Fruit fly (Drosophila melanogaster) whole organism, prepupa: Measurements from ENCODE around the gene Ran.

Source experiments
- Blimp-1 ChIP-seq: fragments of 200-800 bp; sonication (Bioruptor generic); optimal IDR thresholded peaks from 3 replicates; lab custom pipeline; 2017; ENCODE audit warnings: missing biosample characterization, missing genetic modification characterization, mild to moderate bottlenecking, moderate library complexity, missing genetic modification reagents
- CG10631 ChIP-seq: fragments of 200-800 bp; sonication (Bioruptor generic); optimal IDR thresholded peaks from 2 replicates; lab custom pipeline; 2016; ENCODE audit warnings: missing biosample characterization, missing genetic modification characterization
- CG10669 ChIP-seq: fragments of 200-800 bp; sonication (Bioruptor generic); optimal IDR thresholded peaks from 3 replicates; lab custom pipeline; 2018; ENCODE audit warnings: missing biosample characterization, mild to moderate bottlenecking, missing genetic modification characterization, moderate library complexity
- CG11902 ChIP-seq: fragments of 200-800 bp; sonication (Bioruptor generic); optimal IDR thresholded peaks from 3 replicates; lab custom pipeline; 2016; ENCODE audit warnings: missing biosample characterization, missing genetic modification characterization
- CG15336 ChIP-seq: fragments of 200-800 bp; sonication (Bioruptor generic); IDR thresholded peaks from 2 replicates; pipeline ENCODE4 v1.3.6; 2022; ENCODE audit warnings: missing biosample characterization, missing genetic modification characterization
- CG1621 ChIP-seq: fragments of 200-800 bp; sonication (Bioruptor generic); optimal IDR thresholded peaks from 3 replicates; lab custom pipeline; 2018; ENCODE audit warnings: missing biosample characterization, mild to moderate bottlenecking, missing genetic modification characterization
- CG16779 ChIP-seq: fragments of 200-800 bp; sonication (Bioruptor generic); optimal IDR thresholded peaks from 3 replicates; lab custom pipeline; 2017; ENCODE audit warnings: missing biosample characterization, mild to moderate bottlenecking, missing genetic modification characterization
- CG3032 ChIP-seq: fragments of 200-800 bp; optimal IDR thresholded peaks from 2 replicates; lab custom pipeline; 2019; ENCODE audit warnings: missing biosample characterization, mild to moderate bottlenecking, missing genetic modification characterization, moderate library complexity
- CG32006 ChIP-seq: fragments of 200-800 bp; sonication (Bioruptor generic); optimal IDR thresholded peaks from 3 replicates; lab custom pipeline; 2017; ENCODE audit warnings: missing biosample characterization, mild to moderate bottlenecking, missing genetic modification characterization
- CG3919 ChIP-seq: fragments of 200-800 bp; sonication (Bioruptor generic); optimal IDR thresholded peaks from 3 replicates; lab custom pipeline; 2016; ENCODE audit warnings: missing biosample characterization, missing genetic modification characterization
- CG4318 ChIP-seq: fragments of 200-800 bp; sonication (Bioruptor generic); optimal IDR thresholded peaks from 3 replicates; lab custom pipeline; 2017; ENCODE audit warnings: missing biosample characterization, mild to moderate bottlenecking, missing genetic modification characterization
- CG6163 ChIP-seq: fragments of 200-800 bp; sonication (Bioruptor generic); IDR thresholded peaks from 3 replicates; pipeline ENCODE4 v1.3.6; 2022; ENCODE audit warnings: missing biosample characterization, missing genetic modification characterization
- CG6276 ChIP-seq: fragments of 200-800 bp; sonication (Bioruptor generic); optimal IDR thresholded peaks from 2 replicates; lab custom pipeline; 2017; ENCODE audit warnings: missing biosample characterization, mild to moderate bottlenecking, missing genetic modification characterization
- CG6808 ChIP-seq: fragments of 200-800 bp; sonication (Bioruptor generic); optimal IDR thresholded peaks from 3 replicates; lab custom pipeline; 2017; ENCODE audit warnings: missing biosample characterization, missing genetic modification characterization, mild to moderate bottlenecking, moderate library complexity, missing genetic modification reagents
- CG6854 ChIP-seq: fragments of 200-800 bp; sonication (Bioruptor generic); optimal IDR thresholded peaks from 2 replicates; lab custom pipeline; 2017; ENCODE audit warnings: missing biosample characterization, mild to moderate bottlenecking, missing genetic modification characterization
- CG8119 ChIP-seq: fragments of 200-800 bp; sonication (Bioruptor generic); IDR thresholded peaks from 3 replicates; pipeline ENCODE4 v1.3.6; 2022; ENCODE audit warnings: missing biosample characterization, missing genetic modification characterization
- CG8319 ChIP-seq: fragments of 200-800 bp; sonication (Bioruptor generic); optimal IDR thresholded peaks from 3 replicates; lab custom pipeline; 2016; ENCODE audit warnings: missing biosample characterization, missing genetic modification characterization
- CG8632 ChIP-seq: fragments of 200-800 bp; sonication (Bioruptor generic); optimal IDR thresholded peaks from 3 replicates; lab custom pipeline; 2016; ENCODE audit warnings: missing biosample characterization, missing genetic modification characterization
- CG9139 ChIP-seq: fragments of 200-800 bp; sonication (Bioruptor generic); optimal IDR thresholded peaks from 3 replicates; lab custom pipeline; 2017; ENCODE audit warnings: missing biosample characterization, mild to moderate bottlenecking, missing genetic modification characterization
- Eip78C ChIP-seq: fragments of 200-800 bp; sonication (Bioruptor generic); peaks from one replicate; lab custom pipeline; 2016; ENCODE audit warnings: missing biosample characterization, missing genetic modification characterization
- Ets96B ChIP-seq: fragments of 200-800 bp; optimal IDR thresholded peaks from 2 replicates; lab custom pipeline; 2019; ENCODE audit warnings: missing biosample characterization, mild to moderate bottlenecking, missing genetic modification characterization, moderate library complexity
- Hr39 ChIP-seq: fragments of 200-800 bp; sonication (Bioruptor generic); optimal IDR thresholded peaks from 2 replicates; lab custom pipeline; 2016; ENCODE audit warnings: missing biosample characterization, missing genetic modification characterization
- Hr4 ChIP-seq: fragments of 200-800 bp; sonication (Bioruptor generic); optimal IDR thresholded peaks from 3 replicates; lab custom pipeline; 2016; ENCODE audit warnings: missing biosample characterization, missing genetic modification characterization
- Met ChIP-seq: fragments of 200-800 bp; sonication (Bioruptor generic); optimal IDR thresholded peaks from 3 replicates; lab custom pipeline; 2016; ENCODE audit warnings: missing biosample characterization, missing genetic modification characterization
- OdsH ChIP-seq: fragments of 200-800 bp; sonication (Bioruptor generic); optimal IDR thresholded peaks from 3 replicates; lab custom pipeline; 2016; ENCODE audit warnings: missing biosample characterization, missing genetic modification characterization
- Sox102F ChIP-seq: fragments of 200-800 bp; sonication (Bioruptor generic); optimal IDR thresholded peaks from 2 replicates; lab custom pipeline; 2016; ENCODE audit warnings: missing biosample characterization, mild to moderate bottlenecking, missing genetic modification characterization
- Sox14 ChIP-seq: fragments of 200-800 bp; sonication (Bioruptor generic); optimal IDR thresholded peaks from 3 replicates; lab custom pipeline; 2016; ENCODE audit warnings: missing biosample characterization, missing genetic modification characterization
- Sox15 ChIP-seq: fragments of 200-800 bp; sonication (Bioruptor generic); optimal IDR thresholded peaks from 3 replicates; lab custom pipeline; 2016; ENCODE audit warnings: missing biosample characterization, missing genetic modification characterization
- achi ChIP-seq: fragments of 200-800 bp; sonication (Bioruptor generic); optimal IDR thresholded peaks from 3 replicates; lab custom pipeline; 2016; ENCODE audit warnings: missing biosample characterization, missing genetic modification characterization
- acj6 ChIP-seq: fragments of 200-800 bp; sonication (Bioruptor generic); optimal IDR thresholded peaks from 3 replicates; lab custom pipeline; 2016; ENCODE audit warnings: missing biosample characterization, missing genetic modification characterization
- cyc ChIP-seq: fragments of 200-800 bp; sonication (Bioruptor generic); optimal IDR thresholded peaks from 3 replicates; lab custom pipeline; 2016; ENCODE audit warnings: missing biosample characterization, missing genetic modification characterization
- eg ChIP-seq: fragments of 200-800 bp; sonication (Bioruptor generic); IDR thresholded peaks from 3 replicates; pipeline ENCODE4 v1.3.6; 2022; ENCODE audit warnings: missing biosample characterization, missing genetic modification characterization
- esn ChIP-seq: fragments of 200-800 bp; sonication (Bioruptor generic); optimal IDR thresholded peaks from 2 replicates; lab custom pipeline; 2016; ENCODE audit warnings: missing biosample characterization, mild to moderate bottlenecking, missing genetic modification characterization, moderate library complexity
- fkh ChIP-seq: fragments of 200-800 bp; sonication (Bioruptor generic); optimal IDR thresholded peaks from 3 replicates; lab custom pipeline; 2017; ENCODE audit warnings: missing biosample characterization, mild to moderate bottlenecking, missing genetic modification characterization, moderate library complexity
- lz ChIP-seq: fragments of 200-800 bp; sonication (Bioruptor generic); optimal IDR thresholded peaks from 3 replicates; lab custom pipeline; 2016; ENCODE audit warnings: missing biosample characterization, missing genetic modification characterization
- salr ChIP-seq, 2 experiments: fragments of 200-800 bp; sonication (Bioruptor generic); optimal IDR thresholded peaks; 3 replicates each; lab custom pipeline; 2016 to 2018; ENCODE audit warnings: missing biosample characterization in 2 of 2, missing genetic modification characterization in 2 of 2, mild to moderate bottlenecking in 1 of 2
- topi ChIP-seq: fragments of 200-800 bp; sonication (Bioruptor generic); optimal IDR thresholded peaks from 3 replicates; lab custom pipeline; 2016; ENCODE audit warnings: missing biosample characterization, missing genetic modification characterization
- vri ChIP-seq: fragments of 200-800 bp; sonication (Bioruptor generic); optimal IDR thresholded peaks from 3 replicates; lab custom pipeline; 2016; ENCODE audit warnings: missing biosample characterization, mild to moderate bottlenecking, missing genetic modification characterization

The Ran gene

DNA sequence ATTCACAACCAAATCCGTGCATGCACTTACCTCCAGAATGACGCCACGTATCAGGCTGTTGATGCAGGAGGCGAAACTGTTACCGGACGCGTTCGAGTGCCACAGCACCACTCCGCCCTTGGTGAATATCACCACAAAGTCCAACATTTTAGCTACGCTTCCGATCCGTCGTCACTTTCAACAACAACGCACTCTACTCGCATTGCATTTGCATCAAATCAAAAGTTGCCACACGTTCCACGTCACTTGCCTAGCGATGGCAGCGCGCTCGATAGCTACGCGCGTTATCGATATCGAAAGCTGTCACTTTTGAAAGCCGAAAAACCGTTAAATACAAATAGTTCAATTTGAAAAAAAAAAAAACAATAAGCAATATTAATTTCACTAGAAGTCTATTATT is 19.7 kb downstream of the Ran start, which contains the start of gene SrpRalpha:
SrpRalpha (minus strand) TSS at position 260 of the 400 bp plus-strand sequence.
- no peak for TF ChIP-seq Sox15 (GFP tag; lab: Kevin White, UChicago)
- TF ChIP-seq Hr4 (GFP tag; lab: Kevin White, UChicago), result no peak
- no peak for TF ChIP-seq Sox14 (GFP tag; lab: Kevin White, UChicago)
- TF ChIP-seq CG1621, result no peak
- no peak for TF ChIP-seq CG9139 (GFP tag; lab: Kevin White, UChicago)
- TF ChIP-seq Met (GFP tag; lab: Kevin White, UChicago), result no peak
- TF ChIP-seq CG3919 (GFP tag; lab: Kevin White, UChicago), result no peak
- TF ChIP-seq esn, result peak; percentile 1
- TF ChIP-seq achi (GFP tag; lab: Kevin White, UChicago), result peak; percentile 99
- TF ChIP-seq fkh (GFP tag; lab: Kevin White, UChicago), result no peak
- TF ChIP-seq CG8119, result no peak
- no peak for TF ChIP-seq CG4318 (GFP tag; lab: Kevin White, UChicago)
- TF ChIP-seq CG16779, result no peak
- TF ChIP-seq Hr39 (GFP tag; lab: Kevin White, UChicago), result no peak
- TF ChIP-seq CG6163 (GFP tag; lab: Robert Waterston, UW), result no peak
- TF ChIP-seq CG15336 (GFP tag; lab: Robert Waterston, UW), result 0 out of 2 replicates have a peak, but pooled peaks have one; percentile 15
- TF ChIP-seq CG6276, result no peak
- TF ChIP-seq Blimp-1 (GFP tag; lab: Kevin White, UChicago), result no peak
- no peak for TF ChIP-seq lz (GFP tag; lab: Kevin White, UChicago)
- TF ChIP-seq acj6, result no peak
- no peak for TF ChIP-seq CG10631 (GFP tag; lab: Kevin White, UChicago)
- TF ChIP-seq eg, result no peak
- no peak for TF ChIP-seq CG11902
- TF ChIP-seq OdsH (GFP tag; lab: Kevin White, UChicago), result no peak
- no peak for TF ChIP-seq Ets96B (tag; lab: Kevin White, UChicago)

DNA sequence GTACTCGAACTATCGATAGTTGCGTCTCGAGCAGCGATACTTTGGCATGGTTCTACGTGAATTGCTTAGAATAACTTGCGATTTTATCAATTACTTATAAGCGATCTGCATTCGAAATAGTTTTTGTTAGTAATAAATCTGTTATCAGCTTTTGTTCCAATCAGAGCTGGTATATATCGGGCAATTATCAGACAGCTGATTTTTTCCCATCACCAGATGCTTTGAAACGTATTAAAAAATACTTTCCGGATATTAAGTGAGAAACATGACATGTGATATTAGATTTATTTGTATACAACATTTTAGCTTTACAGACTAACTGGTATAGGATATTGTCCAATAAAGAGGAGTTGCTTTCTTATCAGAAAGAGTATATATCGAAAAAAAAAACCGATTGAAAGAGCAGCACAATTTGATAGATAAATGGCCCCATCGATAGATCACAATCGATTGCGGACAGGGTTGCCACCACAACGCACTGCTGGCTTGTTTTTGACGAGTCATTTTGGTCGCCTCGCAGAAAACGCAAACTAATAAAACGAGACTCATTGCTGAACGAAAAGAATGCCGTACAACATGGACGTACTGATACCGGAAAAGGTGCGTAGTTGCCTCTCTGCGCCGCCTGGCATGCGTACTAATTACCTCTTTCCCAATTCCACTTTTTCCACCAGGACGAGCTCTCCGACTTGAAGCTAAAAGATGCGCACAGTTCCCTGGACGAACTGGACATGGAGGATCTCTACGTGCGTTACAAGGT is 23.6 kb downstream of the Ran start, which contains the start of gene Rpt3:
Rpt3 (plus strand) TSS at position 353 of the 760 bp plus-strand sequence.
- no peak for TF ChIP-seq CG16779
- TF ChIP-seq CG3032 (tag; lab: Kevin White, UChicago), result peak; percentile 5
- TF ChIP-seq CG1621, result no peak
- TF ChIP-seq cyc (GFP tag; lab: Kevin White, UChicago), result peak; percentile 1
- no peak for TF ChIP-seq vri
- TF ChIP-seq OdsH (GFP tag; lab: Kevin White, UChicago), result no peak
- no peak for TF ChIP-seq salr (GFP tag; optimal IDR thresholded peaks at IDR 0.05; lab: Kevin White, UChicago)
- no peak for TF ChIP-seq CG32006 (GFP tag; lab: Kevin White, UChicago)
- TF ChIP-seq CG10669 (GFP tag; lab: Kevin White, UChicago), result no peak
- TF ChIP-seq CG8632 (GFP tag; lab: Kevin White, UChicago), result no peak
- TF ChIP-seq Eip78C (GFP tag; lab: Kevin White, UChicago), result peak; percentile 69
- no peak for TF ChIP-seq CG6276
- TF ChIP-seq Sox102F (GFP tag; lab: Kevin White, UChicago), result no peak
- TF ChIP-seq CG6808 (GFP tag; lab: Kevin White, UChicago), result no peak
- TF ChIP-seq esn, result peak; percentile 38
- no peak for TF ChIP-seq CG8319
- TF ChIP-seq topi (GFP tag; lab: Kevin White, UChicago), result peak; percentile 13
- TF ChIP-seq CG6854 (GFP tag; lab: Kevin White, UChicago), result peak; percentile 4
- no peak for TF ChIP-seq Hr39 (GFP tag; lab: Kevin White, UChicago)
- TF ChIP-seq, all 60 proteins: peak for 6
